Worm (Caenorhabditis elegans) whole organism, young adult: ENCODE data around the gene F11D11.21.
A peak's percentile ranks its signal among the peaks of the same experiment; 100 is the strongest.

Experiments used
- C17E4.6 ChIP-seq: fragments of 200-800 bp; sonication (Bioruptor generic); IDR thresholded peaks from 2 replicates; pipeline ENCODE4 v1.3.6; 2022; ENCODE audit warnings: missing genetic modification reagents, missing genetic modification characterization, missing compliant biosample characterization
- F22D6.2 ChIP-seq: sonication (generic microtip); optimal IDR thresholded peaks from 2 replicates; lab custom pipeline; 2016; ENCODE audit warnings: mild to moderate bottlenecking, missing genetic modification characterization, missing compliant biosample characterization
- ama-1 ChIP-seq, 3 experiments: fragments of 150-350 bp in 1 of 3; sonication (generic microtip) in 2 of 3; optimal IDR thresholded peaks; 2 replicates each; lab custom pipeline; 2014 to 2018; ENCODE audit warnings: missing biosample characterization in 2 of 3, missing genetic modification characterization in 2 of 3, missing genetic modification reagents in 2 of 3
- attf-3 ChIP-seq: fragments of 200-800 bp; sonication (Bioruptor generic); conservative IDR thresholded peaks from 2 replicates; pipeline ENCODE4 v1.3.6; 2022; ENCODE audit warnings: missing genetic modification reagents, missing genetic modification characterization, missing compliant biosample characterization
- cebp-1 ChIP-seq, 2 experiments: fragments of 200-800 bp in 1 of 2; sonication (Bioruptor generic) in 1 of 2; sonication (generic microtip) in 1 of 2; IDR thresholded peaks in 1 of 2; optimal IDR thresholded peaks in 1 of 2; 2 replicates each; pipeline versions ENCODE4 v1.3.6 to Lab custom; 2017 to 2022; ENCODE audit warnings: missing compliant biosample characterization in 2 of 2, missing genetic modification characterization in 2 of 2, mild to moderate bottlenecking in 1 of 2, missing genetic modification reagents in 1 of 2, moderate library complexity in 1 of 2
- egl-18 ChIP-seq: fragments of 200-800 bp; sonication (Bioruptor generic); IDR thresholded peaks from 2 replicates; pipeline ENCODE4 v1.3.6; 2022; ENCODE audit warnings: missing genetic modification reagents, missing genetic modification characterization, missing compliant biosample characterization
- gei-17 ChIP-seq: fragments of 200-800 bp; sonication (Bioruptor generic); optimal IDR thresholded peaks from 2 replicates; lab custom pipeline; 2018; ENCODE audit warnings: mild to moderate bottlenecking, missing genetic modification characterization, missing compliant biosample characterization
- nhr-80 ChIP-seq: sonication (generic microtip); optimal IDR thresholded peaks from 2 replicates; lab custom pipeline; 2016; ENCODE audit warnings: missing genetic modification characterization, missing compliant biosample characterization
- somi-1 ChIP-seq: fragments of 200-800 bp; sonication (Bioruptor generic); optimal IDR thresholded peaks from 2 replicates; lab custom pipeline; 2018; ENCODE audit warnings: mild to moderate bottlenecking, missing genetic modification characterization, missing compliant biosample characterization
- tlf-1 ChIP-seq: fragments of 200-800 bp; sonication (Bioruptor generic); optimal IDR thresholded peaks from 2 replicates; lab custom pipeline; 2018; ENCODE audit warnings: mild to moderate bottlenecking, missing genetic modification characterization, missing compliant biosample characterization
- unc-130 ChIP-seq: sonication (generic microtip); optimal IDR thresholded peaks from 2 replicates; lab custom pipeline; 2016; ENCODE audit warnings: missing genetic modification reagents, missing genetic modification characterization, missing compliant biosample characterization

- no peak for TF ChIP-seq ama-1 (optimal IDR thresholded peaks at IDR 0.05; lab: Kevin White, UChicago)
- no peak for TF ChIP-seq ama-1 (GFP tag; optimal IDR thresholded peaks at IDR 0.05; lab: Kevin White, UChicago)
- TF ChIP-seq nhr-80 (tag; lab: Kevin White, UChicago), result no peak
- no peak for TF ChIP-seq tlf-1
- TF ChIP-seq somi-1 (GFP tag; lab: Kevin White, UChicago), result no peak
- TF ChIP-seq unc-130 (GFP tag; lab: Kevin White, UChicago), result no peak
- TF ChIP-seq F22D6.2 (tag; lab: Kevin White, UChicago), result no peak
- TF ChIP-seq C17E4.6 (GFP tag; lab: Robert Waterston, UW), result no peak
- TF ChIP-seq egl-18 (GFP tag; lab: Robert Waterston, UW), result no peak
- no peak for TF ChIP-seq attf-3 (GFP tag; lab: Robert Waterston, UW)
- no peak for TF ChIP-seq cebp-1 (GFP tag; IDR thresholded peaks at IDR 0.05; lab: Robert Waterston, UW)
- TF ChIP-seq cebp-1 (tag; optimal IDR thresholded peaks at IDR 0.05; lab: Kevin White, UChicago), result peak; percentile 14
- no peak for TF ChIP-seq gei-17 (GFP tag; lab: Kevin White, UChicago)
Measured at ce11 chrV:18790658-18791057, 40.3 kb upstream of the F11D11.21 start, which contains the start of gene nhr-231.
